Worm (Caenorhabditis elegans) whole organism, L4 larva: ENCODE results near the gene C04A11.2.
A peak's percentile ranks its signal among the peaks of the same experiment; 100 is the strongest.

ENCODE experiments used
- aly-2 ChIP-seq: sonication (generic microtip); optimal IDR thresholded peaks from 2 replicates; lab custom pipeline; 2018; ENCODE audit warnings: missing biosample characterization, missing genetic modification characterization
- dmd-6 ChIP-seq: fragments of 200-800 bp; sonication (Bioruptor generic); IDR thresholded peaks from 2 replicates; pipeline ENCODE4 v1.3.6; 2022; ENCODE audit warnings: missing genetic modification reagents, missing genetic modification characterization, missing compliant biosample characterization
- dmd-8 ChIP-seq: fragments of 200-800 bp; sonication (Bioruptor generic); IDR thresholded peaks from 2 replicates; pipeline ENCODE4 v1.3.6; 2022; ENCODE audit warnings: missing genetic modification characterization, missing compliant biosample characterization
- egl-43 ChIP-seq: fragments of 200-800 bp; sonication (Bioruptor generic); IDR thresholded peaks from 2 replicates; pipeline ENCODE4 v1.3.6; 2022; ENCODE audit warnings: missing genetic modification reagents, missing genetic modification characterization, missing compliant biosample characterization
- fos-1 ChIP-seq: fragments of 150-350 bp; optimal IDR thresholded peaks from 2 replicates; lab custom pipeline; 2014; ENCODE audit warnings: missing biosample characterization, missing genetic modification characterization
- hlh-30 ChIP-seq: sonication (generic microtip); optimal IDR thresholded peaks from 2 replicates; lab custom pipeline; 2017; ENCODE audit warnings: antibody characterized with exemption, mild to moderate bottlenecking, missing genetic modification characterization, missing compliant biosample characterization; ENCODE audit not compliant: insufficient read depth
- lin-13 ChIP-seq: fragments of 150-350 bp; optimal IDR thresholded peaks from 2 replicates; lab custom pipeline; 2014; ENCODE audit warnings: missing biosample characterization, missing genetic modification reagents, missing genetic modification characterization
- lsy-2 ChIP-seq, 2 experiments: fragments of 150-350 bp in 1 of 2; sonication (generic microtip) in 1 of 2; optimal IDR thresholded peaks; 2 replicates each; lab custom pipeline; 2014 to 2017; ENCODE audit warnings: missing biosample characterization in 2 of 2, missing genetic modification characterization in 2 of 2
- nhr-11 ChIP-seq: fragments of 150-350 bp; optimal IDR thresholded peaks from 2 replicates; lab custom pipeline; 2014; ENCODE audit warnings: missing biosample characterization, missing genetic modification characterization
- nhr-237 ChIP-seq: sonication (generic microtip); optimal IDR thresholded peaks from 2 replicates; lab custom pipeline; 2017; ENCODE audit warnings: missing biosample characterization, missing genetic modification characterization
- pha-4 ChIP-seq, 2 experiments: fragments of 150-350 bp in 1 of 2; fragments of 200-800 bp in 1 of 2; sonication (Bioruptor generic) in 1 of 2; IDR thresholded peaks in 1 of 2; optimal IDR thresholded peaks in 1 of 2; 2 replicates each; pipeline versions ENCODE4 v1.3.6 to Lab custom; 2014 to 2022; ENCODE audit warnings: missing genetic modification characterization in 2 of 2, missing genetic modification reagents in 2 of 2, missing biosample characterization in 1 of 2, missing compliant biosample characterization in 1 of 2
- snpc-4 ChIP-seq: fragments of 150-350 bp; optimal IDR thresholded peaks from 2 replicates; lab custom pipeline; 2014; ENCODE audit warnings: missing biosample characterization, missing genetic modification characterization
- zip-11 ChIP-seq: fragments of 200-800 bp; sonication (Bioruptor generic); IDR thresholded peaks from 2 replicates; pipeline ENCODE4 v1.3.6; 2022; ENCODE audit warnings: missing genetic modification characterization, missing compliant biosample characterization

DNA sequence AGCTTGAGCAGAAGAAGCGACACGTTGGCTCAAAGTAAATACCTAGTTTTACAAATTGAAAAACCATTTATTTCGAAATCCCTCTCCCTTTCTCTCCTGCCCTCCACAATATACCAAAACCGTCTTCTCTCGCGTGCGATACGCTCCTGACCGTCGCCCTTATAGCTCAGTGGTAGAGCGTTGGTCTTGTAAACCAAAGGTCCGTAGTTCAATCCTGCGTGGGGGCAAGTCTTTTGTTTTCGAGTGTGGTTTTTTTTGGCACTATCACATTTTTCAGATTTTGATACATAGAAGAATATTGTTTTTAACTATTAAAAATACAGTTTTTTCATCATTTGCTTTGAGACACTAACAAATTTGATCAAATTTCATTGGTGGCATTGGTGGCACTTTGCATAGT, 15.1 kb downstream of the C04A11.2 start:
- TF ChIP-seq dmd-6 (no peak), nhr-237 (tag; lab: Kevin White, UChicago) (no peak), hlh-30 (tag; lab: Kevin White, UChicago) (peak; percentile 4), nhr-11 (no peak), aly-2 (no peak), lin-13 (GFP tag; lab: Kevin White, UChicago) (no peak), fos-1 (no peak), lsy-2 (tag; optimal IDR thresholded peaks at IDR 0.05; lab: Kevin White, UChicago) (no peak), dmd-8 (peak; percentile 87), egl-43 (peak; percentile 87), snpc-4 (tag; lab: Kevin White, UChicago) (no peak), pha-4 (GFP tag; IDR thresholded peaks at IDR 0.05; lab: Robert Waterston, UW) (peak; percentile 70; the same call in 1 of the 2 replicates), pha-4 (tag; optimal IDR thresholded peaks at IDR 0.05; lab: Kevin White, UChicago) (no peak), zip-11 (GFP tag; lab: Robert Waterston, UW) (no peak)
